Worm (Caenorhabditis elegans): ENCODE data around the gene oac-14.

DNA sequence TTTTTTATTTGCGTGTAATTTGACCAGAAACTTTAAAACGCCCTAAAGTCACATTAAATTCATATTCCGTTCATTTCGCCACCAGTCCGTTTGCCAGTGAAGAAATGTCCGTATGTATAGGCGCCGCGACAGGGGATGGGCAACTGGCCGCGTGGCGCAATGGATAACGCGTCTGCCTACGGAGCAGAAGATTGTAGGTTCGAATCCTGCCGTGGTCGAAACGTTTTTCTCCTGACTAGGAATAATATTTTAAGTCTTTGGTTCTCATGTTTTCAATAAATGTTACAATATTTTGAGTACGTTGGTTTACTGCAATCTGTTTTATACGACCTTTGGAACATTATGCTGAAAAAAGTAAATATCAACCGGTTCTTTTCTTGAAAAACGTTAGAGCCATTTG, 3.2 kb upstream of the oac-14 start:
- peak; percentile 87 for TF ChIP-seq him-1 (tag; optimal IDR thresholded peaks at IDR 0.05)
- peak; percentile 72 for TF ChIP-seq dao-5 (tag; optimal IDR thresholded peaks at IDR 0.05)
- TF ChIP-seq W03F9.2 (tag; optimal IDR thresholded peaks at IDR 0.05) = peak; percentile 32
